Worm (Caenorhabditis elegans): ENCODE measurements around the gene ZC477.3.

DNA sequence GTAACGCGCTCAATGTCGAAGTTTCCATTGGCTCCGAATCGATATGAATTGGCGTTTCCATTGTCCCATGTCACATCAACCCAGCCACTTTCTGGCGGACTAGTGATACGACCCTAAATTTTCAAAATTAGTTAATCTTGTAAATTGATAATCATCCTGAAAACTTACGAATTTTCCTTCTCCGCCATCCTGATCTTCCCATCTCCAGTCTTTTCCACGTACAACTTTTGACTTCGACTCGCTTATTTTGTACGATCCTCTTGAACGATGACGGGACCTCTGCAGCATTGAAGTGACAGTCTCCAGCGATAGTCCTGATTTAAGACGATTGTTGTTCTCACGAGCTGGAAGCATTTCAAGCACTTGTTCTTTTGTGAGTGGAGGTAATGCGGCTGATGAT lies 35.9 kb downstream of the ZC477.3 start:
- TF ChIP-seq mdl-1 (tag; optimal IDR thresholded peaks at IDR 0.05) (no peak), egl-27 (tag; optimal IDR thresholded peaks at IDR 0.05) (no peak), nhr-77 (tag; optimal IDR thresholded peaks at IDR 0.05) (no peak), lsy-12 (tag; optimal IDR thresholded peaks at IDR 0.05) (no peak), fos-1 (tag; optimal IDR thresholded peaks at IDR 0.05) (no peak), unc-62 (GFP tag; optimal IDR thresholded peaks at IDR 0.05) (no peak), jun-1 (tag; optimal IDR thresholded peaks at IDR 0.05) (no peak), skn-1 (tag; optimal IDR thresholded peaks at IDR 0.05) (no peak)
